Worm (Caenorhabditis elegans) whole organism, L3 larva: ENCODE results near the gene F53C11.1.

ENCODE experiments used
- R02D3.7 ChIP-seq: fragments of 150-350 bp; optimal IDR thresholded peaks from 2 replicates; lab custom pipeline; 2014; ENCODE audit warnings: missing biosample characterization, missing genetic modification characterization
- ZK546.5 ChIP-seq: sonication (generic microtip); optimal IDR thresholded peaks from 2 replicates; lab custom pipeline; 2017; ENCODE audit warnings: missing biosample characterization, missing genetic modification characterization
- aly-2 ChIP-seq: fragments of 150-350 bp; optimal IDR thresholded peaks from 2 replicates; lab custom pipeline; 2014; ENCODE audit warnings: missing biosample characterization, missing genetic modification characterization
- ama-1 ChIP-seq: fragments of 150-350 bp; optimal IDR thresholded peaks from 2 replicates; lab custom pipeline; 2018
- ceh-16 ChIP-seq: sonication (generic microtip); optimal IDR thresholded peaks from 2 replicates; lab custom pipeline; 2017; ENCODE audit warnings: missing biosample characterization, missing genetic modification characterization
- ceh-28 ChIP-seq: fragments of 150-350 bp; optimal IDR thresholded peaks from 2 replicates; lab custom pipeline; 2014; ENCODE audit warnings: missing biosample characterization, missing genetic modification reagents, missing genetic modification characterization
- ceh-82 ChIP-seq: fragments of 150-350 bp; optimal IDR thresholded peaks from 2 replicates; lab custom pipeline; 2014; ENCODE audit warnings: missing biosample characterization, missing genetic modification characterization
- ceh-9 ChIP-seq: sonication (generic microtip); optimal IDR thresholded peaks from 2 replicates; lab custom pipeline; 2018; ENCODE audit warnings: missing biosample characterization, missing genetic modification characterization
- daf-12 ChIP-seq: fragments of 150-350 bp; optimal IDR thresholded peaks from 2 replicates; lab custom pipeline; 2014; ENCODE audit warnings: missing biosample characterization, missing genetic modification reagents, missing genetic modification characterization
- egl-27 ChIP-seq: sonication (generic microtip); optimal IDR thresholded peaks from 4 replicates; lab custom pipeline; 2017; ENCODE audit warnings: missing biosample characterization, missing genetic modification reagents, missing genetic modification characterization
- egl-5 ChIP-seq: fragments of 150-350 bp; optimal IDR thresholded peaks from 2 replicates; lab custom pipeline; 2017; ENCODE audit warnings: missing biosample characterization, missing genetic modification reagents, missing genetic modification characterization, inconsistent platforms
- elt-1 ChIP-seq: fragments of 150-350 bp; optimal IDR thresholded peaks from 2 replicates; lab custom pipeline; 2014; ENCODE audit warnings: missing biosample characterization, missing genetic modification characterization
- elt-2 ChIP-seq: sonication (generic microtip); optimal IDR thresholded peaks from 2 replicates; lab custom pipeline; 2016; ENCODE audit warnings: missing genetic modification reagents, mild to moderate bottlenecking, missing genetic modification characterization, missing compliant biosample characterization
- elt-3 ChIP-seq, 3 experiments: fragments of 150-350 bp in 1 of 3; sonication (generic microtip) in 2 of 3; optimal IDR thresholded peaks; 2 replicates in 2 of 3; 4 replicates in 1 of 3; lab custom pipeline; 2014 to 2017; ENCODE audit warnings: missing biosample characterization in 3 of 3, missing genetic modification characterization in 3 of 3
- eor-1 ChIP-seq, 2 experiments: fragments of 150-350 bp; optimal IDR thresholded peaks; 2 replicates each; lab custom pipeline; 2014 to 2018; ENCODE audit warnings: missing biosample characterization in 2 of 2, missing genetic modification characterization in 2 of 2
- fkh-10 ChIP-seq: sonication (generic microtip); optimal IDR thresholded peaks from 2 replicates; lab custom pipeline; 2017; ENCODE audit warnings: missing biosample characterization, missing genetic modification reagents, missing genetic modification characterization
- fkh-2 ChIP-seq: fragments of 150-350 bp; optimal IDR thresholded peaks from 2 replicates; lab custom pipeline; 2014; ENCODE audit warnings: missing biosample characterization, missing genetic modification reagents, missing genetic modification characterization
- fos-1 ChIP-seq: fragments of 150-350 bp; optimal IDR thresholded peaks from 2 replicates; lab custom pipeline; 2014; ENCODE audit warnings: missing biosample characterization, missing genetic modification characterization
- hmg-11 ChIP-seq: sonication (generic microtip); optimal IDR thresholded peaks from 2 replicates; lab custom pipeline; 2016; ENCODE audit warnings: missing genetic modification characterization, missing compliant biosample characterization
- jun-1 ChIP-seq: fragments of 150-350 bp; optimal IDR thresholded peaks from 2 replicates; lab custom pipeline; 2014; ENCODE audit warnings: missing biosample characterization, missing genetic modification reagents, missing genetic modification characterization
- lin-15B ChIP-seq: fragments of 150-350 bp; optimal IDR thresholded peaks from 2 replicates; lab custom pipeline; 2014; ENCODE audit warnings: missing biosample characterization, missing genetic modification characterization
- lin-39 ChIP-seq: fragments of 150-350 bp; optimal IDR thresholded peaks from 2 replicates; lab custom pipeline; 2018; ENCODE audit warnings: missing biosample characterization, missing genetic modification reagents, missing genetic modification characterization
- lsy-12 ChIP-seq: sonication (generic microtip); optimal IDR thresholded peaks from 2 replicates; lab custom pipeline; 2016; ENCODE audit warnings: mild to moderate bottlenecking, missing genetic modification characterization, missing compliant biosample characterization
- mdl-1 ChIP-seq: fragments of 150-350 bp; optimal IDR thresholded peaks from 2 replicates; lab custom pipeline; 2014; ENCODE audit warnings: missing biosample characterization, missing genetic modification characterization
- mml-1 ChIP-seq: fragments of 150-350 bp; sonication (generic microtip); optimal IDR thresholded peaks from 3 replicates; lab custom pipeline; 2014; ENCODE audit warnings: missing biosample characterization, missing genetic modification characterization
- nfya-1 ChIP-seq: sonication (generic microtip); optimal IDR thresholded peaks from 2 replicates; lab custom pipeline; 2017; ENCODE audit warnings: missing genetic modification characterization, mild to moderate bottlenecking, missing compliant biosample characterization, antibody characterized with exemption, moderate library complexity; ENCODE audit not compliant: insufficient read depth
- nhr-11 ChIP-seq: fragments of 150-350 bp; optimal IDR thresholded peaks from 2 replicates; lab custom pipeline; 2014; ENCODE audit warnings: missing biosample characterization, missing genetic modification characterization
- nhr-12 ChIP-seq: fragments of 150-350 bp; optimal IDR thresholded peaks from 2 replicates; lab custom pipeline; 2014; ENCODE audit warnings: missing biosample characterization, missing genetic modification characterization
- nhr-23 ChIP-seq: fragments of 150-350 bp; optimal IDR thresholded peaks from 2 replicates; lab custom pipeline; 2014; ENCODE audit warnings: missing biosample characterization, missing genetic modification reagents, missing genetic modification characterization
- nhr-237 ChIP-seq: fragments of 150-350 bp; optimal IDR thresholded peaks from 2 replicates; lab custom pipeline; 2014; ENCODE audit warnings: missing biosample characterization, missing genetic modification characterization
- nhr-25 ChIP-seq: sonication (generic microtip); optimal IDR thresholded peaks from 2 replicates; lab custom pipeline; 2017; ENCODE audit warnings: missing biosample characterization, missing genetic modification characterization
- nhr-28 ChIP-seq: fragments of 150-350 bp; optimal IDR thresholded peaks from 2 replicates; lab custom pipeline; 2014; ENCODE audit warnings: missing biosample characterization, missing genetic modification characterization
- nhr-43 ChIP-seq: sonication (generic microtip); optimal IDR thresholded peaks from 2 replicates; lab custom pipeline; 2016; ENCODE audit warnings: mild to moderate bottlenecking, missing genetic modification characterization, missing compliant biosample characterization; ENCODE audit not compliant: poor library complexity, severe bottlenecking
- nhr-67 ChIP-seq: fragments of 150-350 bp; optimal IDR thresholded peaks from 2 replicates; lab custom pipeline; 2014; ENCODE audit warnings: missing biosample characterization, missing genetic modification characterization
- nhr-76 ChIP-seq: fragments of 150-350 bp; sonication (generic microtip); optimal IDR thresholded peaks from 5 replicates; lab custom pipeline; 2014; ENCODE audit warnings: missing biosample characterization, missing genetic modification characterization
- nhr-77 ChIP-seq: fragments of 150-350 bp; optimal IDR thresholded peaks from 2 replicates; lab custom pipeline; 2014; ENCODE audit warnings: missing biosample characterization, missing genetic modification characterization
- pha-4 ChIP-seq: fragments of 150-350 bp; optimal IDR thresholded peaks from 2 replicates; lab custom pipeline; 2014; ENCODE audit warnings: missing biosample characterization, missing genetic modification reagents, missing genetic modification characterization
- pqm-1 ChIP-seq: fragments of 150-350 bp; optimal IDR thresholded peaks from 2 replicates; lab custom pipeline; 2017; ENCODE audit warnings: missing biosample characterization, missing genetic modification characterization, inconsistent platforms
- sea-2 ChIP-seq: fragments of 150-350 bp; sonication (generic microtip); optimal IDR thresholded peaks from 4 replicates; lab custom pipeline; 2014; ENCODE audit warnings: missing biosample characterization, missing genetic modification reagents, missing genetic modification characterization
- skn-1 ChIP-seq: fragments of 150-350 bp; optimal IDR thresholded peaks from 2 replicates; lab custom pipeline; 2014; ENCODE audit warnings: missing biosample characterization, missing genetic modification characterization
- snpc-4 ChIP-seq: fragments of 150-350 bp; optimal IDR thresholded peaks from 2 replicates; lab custom pipeline; 2014; ENCODE audit warnings: missing biosample characterization, missing genetic modification characterization
- unc-39 ChIP-seq: sonication (generic microtip); optimal IDR thresholded peaks from 4 replicates; lab custom pipeline; 2017; ENCODE audit warnings: missing biosample characterization, missing genetic modification characterization
- unc-62 ChIP-seq: fragments of 150-350 bp; sonication (generic microtip); optimal IDR thresholded peaks from 4 replicates; lab custom pipeline; 2014; ENCODE audit warnings: missing biosample characterization, missing genetic modification reagents, missing genetic modification characterization
- zag-1 ChIP-seq: fragments of 150-350 bp; optimal IDR thresholded peaks from 2 replicates; lab custom pipeline; 2014; ENCODE audit warnings: missing biosample characterization, missing genetic modification characterization
- ztf-11 ChIP-seq: fragments of 150-350 bp; optimal IDR thresholded peaks from 2 replicates; lab custom pipeline; 2014; ENCODE audit warnings: missing biosample characterization, missing genetic modification characterization
- ztf-4 ChIP-seq: fragments of 150-350 bp; optimal IDR thresholded peaks from 2 replicates; lab custom pipeline; 2014; ENCODE audit warnings: missing biosample characterization, missing genetic modification characterization

The F53C11.1 gene

ce11 chrV:13782190-13782589, 6.6 kb downstream of the F53C11.1 start, which contains the start of gene decr-1.1:
TSS of gene decr-1.1 (plus strand) at chrV:13782399.
- TF ChIP-seq elt-2 (tag; lab: Kevin White, UChicago), result peak; percentile 49
- no peak for TF ChIP-seq nhr-77 (tag; lab: Kevin White, UChicago)
- no peak for TF ChIP-seq zag-1 (tag; lab: Kevin White, UChicago)
- peak; percentile 28 for TF ChIP-seq ceh-28
- peak; percentile 37 for TF ChIP-seq pha-4
- peak; percentile 7 for TF ChIP-seq nfya-1 (tag; lab: Kevin White, UChicago)
- peak; percentile 64 for TF ChIP-seq pqm-1 (tag; lab: Kevin White, UChicago)
- TF ChIP-seq, all 47 proteins: peak for 5

ce11 chrV:13785767-13786166, 10.2 kb downstream of the F53C11.1 start:
- no peak for TF ChIP-seq pha-4
- TF ChIP-seq unc-62 (GFP tag; lab: Kevin White, UChicago), result no peak
- no peak for TF ChIP-seq skn-1 (tag; lab: Kevin White, UChicago)
- TF ChIP-seq ztf-11 (tag; lab: Kevin White, UChicago), result no peak
- TF ChIP-seq nfya-1 (tag; lab: Kevin White, UChicago), result no peak
- TF ChIP-seq zag-1 (tag; lab: Kevin White, UChicago), result no peak
- no peak for TF ChIP-seq nhr-43 (tag; lab: Kevin White, UChicago)
- TF ChIP-seq nhr-77 (tag; lab: Kevin White, UChicago), result no peak
- TF ChIP-seq ceh-28, result no peak
- TF ChIP-seq elt-1, result no peak
- no peak for TF ChIP-seq ZK546.5 (tag; lab: Kevin White, UChicago)
- TF ChIP-seq nhr-76 (tag; lab: Kevin White, UChicago), result no peak
- TF ChIP-seq, all 47 proteins: peak for 0

ce11 chrV:13787225-13787898, 11.8 kb downstream of the F53C11.1 start, which contains the start of the genes F53C11.4 and F53C11.5:
TSS of gene F53C11.4 (minus strand) at chrV:13787352.
TSS of gene F53C11.5 (plus strand) at chrV:13787549.
- TF ChIP-seq sea-2 (no peak), elt-3 (tag; optimal IDR thresholded peaks at IDR 0.05; lab: Kevin White, UChicago) (no peak), egl-5 (tag; lab: Kevin White, UChicago) (no peak), nhr-77 (tag; lab: Kevin White, UChicago) (no peak), ZK546.5 (tag; lab: Kevin White, UChicago) (no peak), fos-1 (tag; lab: Kevin White, UChicago) (no peak), nhr-11 (tag; lab: Kevin White, UChicago) (no peak), jun-1 (tag; lab: Kevin White, UChicago) (peak; percentile 66), mml-1 (tag; lab: Kevin White, UChicago) (no peak), nhr-43 (tag; lab: Kevin White, UChicago) (no peak), ztf-4 (tag; lab: Kevin White, UChicago) (no peak), nhr-12 (tag; lab: Kevin White, UChicago) (no peak), lsy-12 (tag; lab: Kevin White, UChicago) (peak; percentile 36), snpc-4 (no peak), daf-12 (tag; lab: Kevin White, UChicago) (no peak), lin-15B (tag; lab: Kevin White, UChicago) (peak; percentile 3), ztf-11 (tag; lab: Kevin White, UChicago) (no peak), fkh-2 (no peak), aly-2 (no peak), ceh-82 (no peak), nhr-67 (tag; lab: Kevin White, UChicago) (no peak), nhr-25 (no peak), ceh-9 (tag; lab: Kevin White, UChicago) (no peak), ama-1 (lab: Kevin White, UChicago) (peak; percentile 29), mdl-1 (no peak), elt-1 (no peak), hmg-11 (peak; percentile 3), egl-27 (tag; lab: Kevin White, UChicago) (no peak), nhr-76 (tag; lab: Kevin White, UChicago) (no peak), lin-39 (peak; percentile 48), nhr-28 (tag; lab: Kevin White, UChicago) (no peak), unc-62 (GFP tag; lab: Kevin White, UChicago) (no peak), nhr-237 (tag; lab: Kevin White, UChicago) (no peak), ceh-28 (peak; percentile 30), nfya-1 (tag; lab: Kevin White, UChicago) (peak; percentile 45), fkh-10 (no peak), skn-1 (tag; lab: Kevin White, UChicago) (no peak), ceh-16 (tag; lab: Kevin White, UChicago) (no peak), nhr-23 (peak; percentile 91), pqm-1 (tag; lab: Kevin White, UChicago) (peak; percentile 46), eor-1 (tag; optimal IDR thresholded peaks at IDR 0.05; lab: Kevin White, UChicago) (no peak), unc-39 (no peak), zag-1 (tag; lab: Kevin White, UChicago) (no peak), R02D3.7 (tag; lab: Kevin White, UChicago) (no peak), elt-2 (tag; lab: Kevin White, UChicago) (peak; percentile 69), pha-4 (peak; percentile 88)
